Fruit fly (Drosophila melanogaster) Kc167 (cell line): Measurements from ENCODE around the gene sky.

Experiments used
- insv ChIP-seq: fragments of >200 bp; optimal IDR thresholded peaks from 3 replicates; lab custom pipeline; 2018; ENCODE audit warnings: missing external identifiers
- psq ChIP-seq: fragments of >200 bp; optimal IDR thresholded peaks from 2 replicates; lab custom pipeline; 2017; ENCODE audit warnings: missing external identifiers

- TF ChIP-seq insv (lab: Kevin White, UChicago) (no peak), psq (lab: Kevin White, UChicago) (no peak)
Observed at dm6 chr2L:20940738-20941137, 22.0 kb upstream of the sky start.
